Worm (Caenorhabditis elegans) whole organism, early embryonic: ENCODE measurements around the gene ins-7.

ENCODE experiments used
- ceh-36 ChIP-seq: sonication (generic microtip); optimal IDR thresholded peaks from 2 replicates; lab custom pipeline; 2016; ENCODE audit warnings: missing genetic modification characterization, inconsistent platforms, missing compliant biosample characterization
- ets-7 ChIP-seq: sonication (generic microtip); optimal IDR thresholded peaks from 2 replicates; lab custom pipeline; 2016; ENCODE audit warnings: missing genotype, missing genetic modification characterization, missing compliant biosample characterization
- hmbx-1 ChIP-seq: sonication (generic microtip); optimal IDR thresholded peaks from 2 replicates; lab custom pipeline; 2016; ENCODE audit warnings: mild to moderate bottlenecking, missing genetic modification characterization, missing compliant biosample characterization
- pes-1 ChIP-seq: fragments of 200-800 bp; sonication (Bioruptor generic); IDR thresholded peaks from 2 replicates; pipeline ENCODE4 v1.3.6; 2022; ENCODE audit warnings: missing genetic modification reagents, missing genetic modification characterization, missing compliant biosample characterization

DNA sequence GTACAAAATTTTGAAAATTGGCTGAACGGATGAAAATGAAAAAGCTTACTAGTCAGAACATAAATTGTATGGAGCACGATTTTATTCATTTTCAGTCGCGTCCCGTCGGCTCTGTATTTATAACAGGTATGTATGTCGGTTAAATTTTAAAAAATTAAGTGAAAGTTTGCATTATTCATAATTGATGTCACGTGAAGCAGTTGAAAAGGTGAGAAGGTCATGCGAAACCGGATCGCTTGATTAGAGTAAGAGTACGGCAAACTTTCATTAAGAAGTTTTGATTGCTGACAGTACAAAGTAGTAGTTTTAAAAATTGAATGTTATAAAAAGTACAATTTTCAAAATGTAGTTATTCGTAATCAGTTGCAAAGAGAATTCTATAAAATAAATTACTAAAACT lies 9.4 kb downstream of the ins-7 start:
- no peak for TF ChIP-seq ceh-36 (tag; lab: Kevin White, UChicago)
- no peak for TF ChIP-seq pes-1 (GFP tag; lab: Robert Waterston, UW)
- no peak for TF ChIP-seq hmbx-1 (tag; lab: Kevin White, UChicago)
- no peak for TF ChIP-seq ets-7
